Worm (Caenorhabditis elegans): ENCODE results near the gene sqv-4.
A peak's percentile ranks its signal among the peaks of the same experiment; 100 is the strongest.

The sqv-4 gene

ce11 chrV:10677459-10677858 lies 16.2 kb upstream of the sqv-4 start (continued):
- TF ChIP-seq hlh-6 (tag; optimal IDR thresholded peaks at IDR 0.05), result peak; percentile 6
- TF ChIP-seq dve-1 (tag; optimal IDR thresholded peaks at IDR 0.05), result no peak
- no peak for TF ChIP-seq C08G9.2 (tag; optimal IDR thresholded peaks at IDR 0.05)
- no peak for TF ChIP-seq elt-2 (tag; optimal IDR thresholded peaks at IDR 0.05)

ce11 chrV:10675978-10676377 lies 14.7 kb upstream of the sqv-4 start:
- peak; percentile 73 for TF ChIP-seq unc-42 (tag; optimal IDR thresholded peaks at IDR 0.05)
- TF ChIP-seq ceh-18 (tag; optimal IDR thresholded peaks at IDR 0.05), result no peak
- no peak for TF ChIP-seq ref-2 (tag; optimal IDR thresholded peaks at IDR 0.05)
- no peak for TF ChIP-seq ceh-30 (tag; optimal IDR thresholded peaks at IDR 0.05)
- no peak for TF ChIP-seq ceh-22 (tag; optimal IDR thresholded peaks at IDR 0.05)
- TF ChIP-seq hlh-30 (tag; optimal IDR thresholded peaks at IDR 0.05; ENCODE audit: insufficient read depth), result no peak

ce11 chrV:10672601-10673000 lies 11.3 kb upstream of the sqv-4 start:
- TF ChIP-seq C08G9.2 (tag; optimal IDR thresholded peaks at IDR 0.05) (peak; percentile 30), tbx-7 (tag; optimal IDR thresholded peaks at IDR 0.05) (no peak), ceh-22 (tag; optimal IDR thresholded peaks at IDR 0.05) (peak; percentile 100), ref-2 (tag; optimal IDR thresholded peaks at IDR 0.05) (peak; percentile 31), ets-4 (tag; optimal IDR thresholded peaks at IDR 0.05) (peak; percentile 22), ceh-31 (tag; optimal IDR thresholded peaks at IDR 0.05) (no peak), odd-2 (tag; optimal IDR thresholded peaks at IDR 0.05) (no peak), dmd-4 (tag; optimal IDR thresholded peaks at IDR 0.05; ENCODE audit: borderline replicate concordance) (no peak), Y22D7AL.16 (tag; optimal IDR thresholded peaks at IDR 0.05) (no peak), ceh-34 (tag; optimal IDR thresholded peaks at IDR 0.05) (peak; percentile 30), fkh-10 (GFP tag; optimal IDR thresholded peaks at IDR 0.05) (no peak), tbx-2 (tag; optimal IDR thresholded peaks at IDR 0.05) (peak; percentile 48)

- peak; percentile 74 for TF ChIP-seq ceh-22 (tag; optimal IDR thresholded peaks at IDR 0.05)
- TF ChIP-seq pha-4 (tag; optimal IDR thresholded peaks at IDR 0.05), result no peak
Observed at ce11 chrV:10671618-10672017, 10.4 kb upstream of the sqv-4 start, which contains the start of gene ceh-22. TSS of gene ceh-22 (plus strand) at chrV:10671918.

ce11 chrV:10670817-10671216 lies 9.6 kb upstream of the sqv-4 start:
- TF ChIP-seq ztf-16 (tag; optimal IDR thresholded peaks at IDR 0.05), result no peak
- TF ChIP-seq ceh-34 (tag; optimal IDR thresholded peaks at IDR 0.05), result peak; percentile 61

- no peak for TF ChIP-seq sox-4 (tag; optimal IDR thresholded peaks at IDR 0.05)
Observed at ce11 chrV:10667284-10667683, 6.0 kb upstream of the sqv-4 start, which contains the start of gene twk-12. TSS of gene twk-12 (plus strand) at chrV:10667584.

ce11 chrV:10664271-10664670 lies 3.0 kb upstream of the sqv-4 start:
- TF ChIP-seq ceh-9 (tag; optimal IDR thresholded peaks at IDR 0.05) (no peak), ceh-24 (tag; optimal IDR thresholded peaks at IDR 0.05) (no peak), mec-3 (tag; optimal IDR thresholded peaks at IDR 0.05; ENCODE audit: borderline replicate concordance) (no peak), nhr-11 (tag; optimal IDR thresholded peaks at IDR 0.05) (no peak), unc-42 (tag; optimal IDR thresholded peaks at IDR 0.05) (no peak), ztf-16 (tag; optimal IDR thresholded peaks at IDR 0.05) (no peak), ref-2 (tag; optimal IDR thresholded peaks at IDR 0.05) (no peak), elt-4 (tag; optimal IDR thresholded peaks at IDR 0.05) (no peak), hlh-6 (tag; optimal IDR thresholded peaks at IDR 0.05) (no peak), C08G9.2 (tag; optimal IDR thresholded peaks at IDR 0.05) (no peak), che-1 (tag; optimal IDR thresholded peaks at IDR 0.05) (no peak), hlh-13 (GFP tag; optimal IDR thresholded peaks at IDR 0.05) (no peak), lin-11 (tag; optimal IDR thresholded peaks at IDR 0.05) (no peak), K09A11.1 (tag; optimal IDR thresholded peaks at IDR 0.05; ENCODE audit: insufficient read depth) (no peak)
